Worm (Caenorhabditis elegans) whole organism, L4/young adult: ENCODE measurements around the gene spp-27.

ENCODE experiments used
- W03F9.2 ChIP-seq: fragments of 150-350 bp; optimal IDR thresholded peaks from 2 replicates; lab custom pipeline; 2014; ENCODE audit warnings: missing biosample characterization, missing genetic modification characterization
- dao-5 ChIP-seq: sonication (generic microtip); optimal IDR thresholded peaks from 2 replicates; lab custom pipeline; 2016; ENCODE audit warnings: missing genotype, missing genetic modification characterization, moderate library complexity, missing compliant biosample characterization
- him-1 ChIP-seq: sonication (generic microtip); optimal IDR thresholded peaks from 2 replicates; lab custom pipeline; 2016; ENCODE audit warnings: missing genotype, missing genetic modification reagents, missing genetic modification characterization, missing compliant biosample characterization

spp-27 gene

DNA sequence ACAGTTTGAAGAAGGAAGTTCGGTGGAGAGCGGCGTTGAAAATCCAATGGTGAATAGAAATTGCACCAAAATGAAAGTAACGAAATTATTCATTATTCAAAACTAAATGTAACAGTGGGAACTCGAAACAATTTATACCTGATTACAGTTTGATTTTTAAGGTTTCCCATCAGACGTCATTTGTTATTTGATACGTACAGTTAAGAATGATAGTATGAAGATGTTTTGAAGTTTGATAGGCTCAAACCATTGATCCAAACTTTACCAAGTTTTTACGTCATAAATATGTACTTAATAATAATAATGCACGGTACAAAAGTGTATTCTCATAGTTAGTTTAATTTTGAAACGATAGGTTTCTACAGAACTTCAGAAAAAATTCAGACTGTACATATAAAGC, 1.2 kb upstream of the spp-27 start, which contains the start of gene spp-20:
Gene spp-20, minus strand, starts transcription at position 101 of the 400 bp plus-strand sequence.
- TF ChIP-seq W03F9.2 (tag; lab: Kevin White, UChicago) (no peak), dao-5 (tag; lab: Kevin White, UChicago) (no peak), him-1 (tag; lab: Kevin White, UChicago) (no peak)

ce11 chrV:6554308-6554707, 2.6 kb downstream of the spp-27 start, which contains the start of gene K04A8.19:
TSS of gene K04A8.19 (minus strand) at chrV:6554408.
- TF ChIP-seq dao-5 (tag; lab: Kevin White, UChicago) (no peak), W03F9.2 (tag; lab: Kevin White, UChicago) (no peak), him-1 (tag; lab: Kevin White, UChicago) (no peak)

ce11 chrV:6551707-6552390, 5.1 kb downstream of the spp-27 start, which contains the start of gene twk-10:
TSS of gene twk-10 (plus strand) at chrV:6552340.
- TF ChIP-seq him-1 (tag; lab: Kevin White, UChicago): no peak
- TF ChIP-seq W03F9.2 (tag; lab: Kevin White, UChicago): no peak
- TF ChIP-seq dao-5 (tag; lab: Kevin White, UChicago): peak; percentile 26

DNA sequence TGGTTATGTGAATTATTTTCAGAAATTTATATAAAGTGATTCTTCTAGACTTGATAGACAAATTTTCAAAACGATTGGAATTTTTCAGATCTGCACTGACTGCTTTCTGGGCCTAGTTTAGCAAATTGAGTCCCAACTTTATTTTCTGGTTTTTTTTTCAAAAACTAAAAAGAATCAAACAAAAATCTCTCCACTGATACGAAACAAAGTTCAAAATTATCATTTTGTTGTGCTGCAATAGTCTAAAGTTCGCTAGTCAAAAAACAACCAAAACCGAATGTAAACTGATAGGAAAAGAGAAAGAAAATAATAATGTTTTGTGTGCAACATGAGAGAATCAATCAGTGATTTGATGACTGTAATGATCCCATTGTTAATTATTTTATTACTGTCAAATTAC, 7.1 kb downstream of the spp-27 start, which contains the start of gene lipl-4:
Gene lipl-4, plus strand, starts transcription at position 301 of the 400 bp plus-strand sequence.
- no peak for TF ChIP-seq him-1 (tag; lab: Kevin White, UChicago)
- no peak for TF ChIP-seq W03F9.2 (tag; lab: Kevin White, UChicago)
- TF ChIP-seq dao-5 (tag; lab: Kevin White, UChicago): no peak

- TF ChIP-seq him-1 (tag; lab: Kevin White, UChicago): no peak
- TF ChIP-seq W03F9.2 (tag; lab: Kevin White, UChicago): no peak
- no peak for TF ChIP-seq dao-5 (tag; lab: Kevin White, UChicago)
These were observed 7.8 kb downstream of the spp-27 start, which contains the start of gene K04A8.20 for ce11 chrV:6549148-6549547. TSS of gene K04A8.20 (plus strand) at chrV:6549448.

- TF ChIP-seq W03F9.2 (tag; lab: Kevin White, UChicago) (no peak), dao-5 (tag; lab: Kevin White, UChicago) (no peak), him-1 (tag; lab: Kevin White, UChicago) (no peak)
These were observed 8.6 kb downstream of the spp-27 start for ce11 chrV:6548309-6548708.

ce11 chrV:6546450-6547171, 10.3 kb downstream of the spp-27 start, which contains the start of gene dre-1:
TSS of gene dre-1 (minus strand) at chrV:6546500.
- TF ChIP-seq him-1 (tag; lab: Kevin White, UChicago): no peak
- no peak for TF ChIP-seq W03F9.2 (tag; lab: Kevin White, UChicago)
- no peak for TF ChIP-seq dao-5 (tag; lab: Kevin White, UChicago)

DNA sequence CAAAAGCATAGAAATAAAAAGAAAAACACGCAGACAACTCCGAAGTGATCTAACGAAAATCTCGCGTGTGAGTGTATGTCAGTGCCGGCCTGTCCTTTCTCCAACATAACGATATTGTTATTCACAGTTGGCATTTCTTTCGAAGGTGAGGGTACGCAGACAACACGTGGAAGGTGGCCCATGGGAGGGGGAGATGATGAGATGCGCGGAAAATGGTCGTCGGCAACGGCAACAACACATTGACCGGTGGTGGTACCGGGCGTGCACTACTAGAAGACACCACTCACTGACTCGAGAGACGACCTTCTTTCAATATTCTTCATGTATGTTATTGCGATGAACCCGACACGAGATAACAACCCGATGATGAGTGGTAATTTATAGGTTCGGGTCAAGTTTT, 11.9 kb downstream of the spp-27 start:
- no peak for TF ChIP-seq W03F9.2 (tag; lab: Kevin White, UChicago)
- TF ChIP-seq him-1 (tag; lab: Kevin White, UChicago): no peak
- TF ChIP-seq dao-5 (tag; lab: Kevin White, UChicago): no peak

- TF ChIP-seq W03F9.2 (tag; lab: Kevin White, UChicago): no peak
- no peak for TF ChIP-seq him-1 (tag; lab: Kevin White, UChicago)
- TF ChIP-seq dao-5 (tag; lab: Kevin White, UChicago): no peak
These were observed 15.1 kb downstream of the spp-27 start for ce11 chrV:6541875-6542274.

ce11 chrV:6538323-6538722, 18.6 kb downstream of the spp-27 start:
- TF ChIP-seq him-1 (tag; lab: Kevin White, UChicago) (no peak), dao-5 (tag; lab: Kevin White, UChicago) (no peak)

- TF ChIP-seq him-1 (tag; lab: Kevin White, UChicago): no peak
- no peak for TF ChIP-seq W03F9.2 (tag; lab: Kevin White, UChicago)
- TF ChIP-seq dao-5 (tag; lab: Kevin White, UChicago): no peak
These were observed 23.9 kb downstream of the spp-27 start, which contains the start of gene hpo-26 for ce11 chrV:6533030-6533429. TSS of gene hpo-26 (minus strand) at chrV:6533060.

ce11 chrV:6524757-6525156, 32.2 kb downstream of the spp-27 start, which contains the start of gene acs-1:
TSS of gene acs-1 (plus strand) at chrV:6524989.
- TF ChIP-seq him-1 (tag; lab: Kevin White, UChicago) (no peak), dao-5 (tag; lab: Kevin White, UChicago) (no peak)

DNA sequence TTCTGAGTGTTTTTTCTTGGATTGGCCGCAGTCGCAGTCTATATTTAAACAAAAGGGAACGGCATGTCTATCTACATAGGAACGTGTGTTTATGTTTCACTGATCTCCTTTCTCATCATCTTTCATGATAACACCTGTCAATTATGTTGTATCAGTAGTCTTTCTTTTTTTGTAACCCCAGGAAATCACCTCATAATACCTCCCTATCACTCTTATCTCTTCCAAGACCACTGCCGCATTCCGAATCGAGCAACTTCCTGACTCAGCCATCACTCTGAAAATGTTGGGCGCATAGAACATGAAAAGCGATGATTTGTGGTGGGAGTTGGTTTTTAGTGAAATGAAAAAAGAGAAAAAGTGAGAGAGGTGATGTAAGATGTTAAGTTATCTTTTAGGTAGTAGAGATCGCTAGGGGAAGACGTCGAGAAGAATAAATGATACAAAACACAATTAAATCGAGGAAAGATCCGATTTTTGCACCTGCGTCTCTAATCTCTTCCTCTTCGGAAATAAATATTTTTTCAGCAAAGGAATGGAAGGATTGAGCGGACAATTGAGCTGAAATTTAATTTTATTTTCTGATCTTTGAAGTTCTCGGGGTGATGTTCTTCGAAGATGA, 33.9 kb downstream of the spp-27 start:
- TF ChIP-seq dao-5 (tag; lab: Kevin White, UChicago) (no peak), him-1 (tag; lab: Kevin White, UChicago) (no peak), W03F9.2 (tag; lab: Kevin White, UChicago) (no peak)
